Worm (Caenorhabditis elegans): ENCODE measurements around the gene oac-46.

DNA sequence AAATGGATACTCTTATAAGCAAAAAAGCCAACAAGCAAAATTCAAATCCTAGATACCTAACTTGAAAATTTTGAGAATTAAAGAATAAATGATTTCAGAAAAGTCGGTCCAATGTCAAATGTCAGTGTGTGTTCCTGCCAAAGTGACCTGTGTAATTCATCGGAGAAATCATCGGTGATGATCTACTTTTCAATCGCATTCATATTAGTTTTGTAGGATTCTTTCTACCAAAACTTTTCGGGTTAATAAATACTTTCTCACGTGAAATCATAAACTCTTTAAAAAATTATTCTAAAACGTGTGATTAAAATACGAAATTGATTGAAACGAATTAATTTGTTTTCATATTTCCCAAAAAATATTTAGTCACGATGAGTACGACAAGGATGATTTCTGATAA, 12.9 kb downstream of the oac-46 start, which contains the start of gene F46C5.7:
- no peak for TF ChIP-seq tbx-2 (tag; optimal IDR thresholded peaks at IDR 0.05)
- TF ChIP-seq hlh-30 (tag; optimal IDR thresholded peaks at IDR 0.05; ENCODE audit: insufficient read depth), result no peak
- TF ChIP-seq F13H6.1 (tag; optimal IDR thresholded peaks at IDR 0.05), result no peak
- no peak for TF ChIP-seq fkh-6 (tag; optimal IDR thresholded peaks at IDR 0.05)
- TF ChIP-seq lim-6 (tag; optimal IDR thresholded peaks at IDR 0.05), result no peak
